Fruit fly (Drosophila melanogaster) whole organism, embryonic: Measurements from ENCODE around the gene apolpp.
A peak's percentile ranks its signal among the peaks of the same experiment; 100 is the strongest.

Experiments used
- Adf1 ChIP-seq: fragments of 200-800 bp; sonication (Bioruptor generic); IDR thresholded peaks from 2 replicates; pipeline ENCODE4 v1.3.6; 2022; ENCODE audit warnings: missing biosample characterization, missing genetic modification characterization
- B-H2 ChIP-seq: fragments of 200-800 bp; sonication (Bioruptor generic); optimal IDR thresholded peaks from 2 replicates; lab custom pipeline; 2018; ENCODE audit warnings: missing biosample characterization, mild to moderate bottlenecking, missing genetic modification characterization
- BEAF-32 ChIP-seq: fragments of 200-800 bp; sonication (Bioruptor generic); optimal IDR thresholded peaks from 3 replicates; lab custom pipeline; 2017; ENCODE audit warnings: missing biosample characterization, missing genetic modification characterization, mild to moderate bottlenecking, moderate library complexity, missing genetic modification reagents
- CG11723 ChIP-seq: fragments of 200-800 bp; sonication (Bioruptor generic); optimal IDR thresholded peaks from 2 replicates; lab custom pipeline; 2017; ENCODE audit warnings: missing biosample characterization, mild to moderate bottlenecking, missing genetic modification characterization
- CG1233 ChIP-seq: fragments of 200-800 bp; sonication (Bioruptor generic); optimal IDR thresholded peaks from 4 replicates; lab custom pipeline; 2018; ENCODE audit warnings: missing biosample characterization, mild to moderate bottlenecking, missing genetic modification characterization
- CG14014 ChIP-seq: fragments of 200-800 bp; sonication (Bioruptor generic); IDR thresholded peaks from 2 replicates; pipeline ENCODE4 v1.3.6; 2022; ENCODE audit warnings: missing biosample characterization, missing genetic modification characterization
- CG14860 ChIP-seq: fragments of 200-800 bp; sonication (Bioruptor generic); IDR thresholded peaks from 3 replicates; pipeline ENCODE4 v1.3.6; 2022; ENCODE audit warnings: missing biosample characterization, missing genetic modification characterization; ENCODE audit not compliant: partially characterized antibody
- CG17568 ChIP-seq: fragments of 200-800 bp; sonication (Bioruptor generic); optimal IDR thresholded peaks from 2 replicates; lab custom pipeline; 2018; ENCODE audit warnings: missing biosample characterization, mild to moderate bottlenecking, missing genetic modification characterization, moderate library complexity
- CG2120 ChIP-seq: fragments of 200-800 bp; sonication (Bioruptor generic); optimal IDR thresholded peaks from 3 replicates; lab custom pipeline; 2016; ENCODE audit warnings: missing biosample characterization, missing genetic modification characterization
- CG2199 ChIP-seq: fragments of 200-800 bp; sonication (Bioruptor generic); IDR thresholded peaks from 3 replicates; pipeline ENCODE4 v1.3.6; 2022; ENCODE audit warnings: missing biosample characterization, missing genetic modification characterization
- CG2712 ChIP-seq: fragments of 200-800 bp; optimal IDR thresholded peaks from 3 replicates; lab custom pipeline; 2019; ENCODE audit warnings: missing biosample characterization, mild to moderate bottlenecking, missing genetic modification characterization, moderate library complexity
- CG30020 ChIP-seq: fragments of 200-800 bp; optimal IDR thresholded peaks from 2 replicates; lab custom pipeline; 2019; ENCODE audit warnings: missing biosample characterization, mild to moderate bottlenecking, missing genetic modification characterization, moderate library complexity
- CG31365 ChIP-seq: fragments of 200-800 bp; sonication (Bioruptor generic); optimal IDR thresholded peaks from 2 replicates; lab custom pipeline; 2018; ENCODE audit warnings: missing biosample characterization, mild to moderate bottlenecking, missing genetic modification characterization
- CG33213 ChIP-seq: fragments of 200-800 bp; sonication (Bioruptor generic); optimal IDR thresholded peaks from 3 replicates; lab custom pipeline; 2016; ENCODE audit warnings: missing biosample characterization, missing genetic modification characterization
- CG3407 ChIP-seq: fragments of 200-800 bp; sonication (Bioruptor generic); optimal IDR thresholded peaks from 2 replicates; lab custom pipeline; 2018; ENCODE audit warnings: missing biosample characterization, mild to moderate bottlenecking, missing genetic modification characterization
- CG4617 ChIP-seq: fragments of 200-800 bp; sonication (Bioruptor generic); optimal IDR thresholded peaks from 3 replicates; lab custom pipeline; 2016; ENCODE audit warnings: missing biosample characterization, missing genetic modification characterization, borderline replicate concordance
- CG6765 ChIP-seq: fragments of 200-800 bp; sonication (Bioruptor generic); optimal IDR thresholded peaks from 3 replicates; lab custom pipeline; 2017; ENCODE audit warnings: missing biosample characterization, mild to moderate bottlenecking, missing genetic modification characterization
- CG6854 ChIP-seq: fragments of 200-800 bp; sonication (Bioruptor generic); optimal IDR thresholded peaks from 3 replicates; lab custom pipeline; 2017; ENCODE audit warnings: missing biosample characterization, mild to moderate bottlenecking, missing genetic modification characterization
- CG8944 ChIP-seq: fragments of 200-800 bp; sonication (Bioruptor generic); optimal IDR thresholded peaks from 3 replicates; lab custom pipeline; 2016; ENCODE audit warnings: missing biosample characterization, missing genetic modification characterization
- Dbx ChIP-seq: fragments of 200-800 bp; sonication (Bioruptor generic); IDR thresholded peaks from 3 replicates; pipeline ENCODE4 v1.3.6; 2022; ENCODE audit warnings: missing biosample characterization, missing genetic modification characterization
- E2f2 ChIP-seq: fragments of 200-800 bp; sonication (Bioruptor generic); IDR thresholded peaks from 2 replicates; pipeline ENCODE4 v1.3.6; 2022; ENCODE audit warnings: missing biosample characterization, missing genetic modification characterization
- Ets97D ChIP-seq: fragments of 200-800 bp; sonication (Bioruptor generic); optimal IDR thresholded peaks from 3 replicates; lab custom pipeline; 2016; ENCODE audit warnings: missing biosample characterization, missing genetic modification characterization
- Fer2 ChIP-seq: fragments of 200-800 bp; sonication (Bioruptor generic); optimal IDR thresholded peaks from 2 replicates; lab custom pipeline; 2018; ENCODE audit warnings: missing biosample characterization, mild to moderate bottlenecking, missing genetic modification characterization, moderate library complexity
- HmgZ ChIP-seq: fragments of 200-800 bp; sonication (Bioruptor generic); optimal IDR thresholded peaks from 2 replicates; lab custom pipeline; 2018; ENCODE audit warnings: missing biosample characterization, mild to moderate bottlenecking, missing genetic modification characterization
- MESR4 ChIP-seq: fragments of 200-800 bp; sonication (Bioruptor generic); optimal IDR thresholded peaks from 2 replicates; lab custom pipeline; 2018; ENCODE audit warnings: missing biosample characterization, mild to moderate bottlenecking, missing genetic modification characterization, moderate library complexity
- Nf-YC ChIP-seq: fragments of 200-800 bp; optimal IDR thresholded peaks from 3 replicates; lab custom pipeline; 2019; ENCODE audit warnings: missing biosample characterization, mild to moderate bottlenecking, missing genetic modification characterization, moderate library complexity
- Optix ChIP-seq: fragments of 200-800 bp; sonication (Bioruptor generic); IDR thresholded peaks from 3 replicates; pipeline ENCODE4 v1.3.6; 2022; ENCODE audit warnings: missing biosample characterization, missing genetic modification characterization
- Scr ChIP-seq: fragments of 200-800 bp; sonication (Bioruptor generic); IDR thresholded peaks from 2 replicates; pipeline ENCODE4 v1.3.6; 2022; ENCODE audit warnings: missing biosample characterization, missing genetic modification characterization; ENCODE audit not compliant: partially characterized antibody
- Six4 ChIP-seq: fragments of 200-800 bp; sonication (Bioruptor generic); optimal IDR thresholded peaks from 2 replicates; lab custom pipeline; 2016; ENCODE audit warnings: missing biosample characterization, missing genetic modification characterization
- Stat92E ChIP-seq, 3 experiments: fragments of >200 bp in 2 of 3; fragments of 200-800 bp in 1 of 3; sonication (Bioruptor generic) in 1 of 3; optimal IDR thresholded peaks; 2 replicates each; lab custom pipeline; 2017 to 2019; ENCODE audit warnings: missing biosample characterization in 3 of 3, missing genetic modification characterization in 3 of 3, mild to moderate bottlenecking in 1 of 3, moderate library complexity in 1 of 3
- Usf ChIP-seq: fragments of 200-800 bp; sonication (Bioruptor generic); optimal IDR thresholded peaks from 2 replicates; lab custom pipeline; 2017; ENCODE audit warnings: missing genotype, missing biosample characterization, missing genetic modification characterization
- Xbp1 ChIP-seq: fragments of 200-800 bp; sonication (Bioruptor generic); optimal IDR thresholded peaks from 3 replicates; lab custom pipeline; 2016; ENCODE audit warnings: missing biosample characterization, mild to moderate bottlenecking, missing genetic modification characterization
- YL-1 ChIP-seq: fragments of 200-800 bp; sonication (Bioruptor generic); optimal IDR thresholded peaks from 3 replicates; lab custom pipeline; 2017; ENCODE audit warnings: missing biosample characterization, mild to moderate bottlenecking, missing genetic modification characterization
- bbx ChIP-seq: fragments of 200-800 bp; sonication (Bioruptor generic); IDR thresholded peaks from 2 replicates; pipeline ENCODE4 v1.3.6; 2022; ENCODE audit warnings: missing biosample characterization, missing genetic modification characterization; ENCODE audit not compliant: partially characterized antibody
- danr ChIP-seq: fragments of 200-800 bp; sonication (Bioruptor generic); IDR thresholded peaks from 2 replicates; pipeline ENCODE4 v1.3.6; 2022; ENCODE audit warnings: missing biosample characterization, missing genetic modification characterization
- dm ChIP-seq: fragments of 200-800 bp; sonication (Bioruptor generic); optimal IDR thresholded peaks from 3 replicates; lab custom pipeline; 2016; ENCODE audit warnings: missing biosample characterization, missing genetic modification characterization
- ems ChIP-seq: fragments of 200-800 bp; sonication (Bioruptor generic); optimal IDR thresholded peaks from 3 replicates; lab custom pipeline; 2016; ENCODE audit warnings: missing biosample characterization, missing genetic modification characterization
- ewg ChIP-seq: fragments of 200-800 bp; sonication (Bioruptor generic); optimal IDR thresholded peaks from 3 replicates; lab custom pipeline; 2017; ENCODE audit warnings: mild to moderate bottlenecking, missing biosample characterization, missing genetic modification reagents, missing genetic modification characterization
- exex ChIP-seq: fragments of 200-800 bp; sonication (Bioruptor generic); optimal IDR thresholded peaks from 4 replicates; lab custom pipeline; 2018; ENCODE audit warnings: missing biosample characterization, mild to moderate bottlenecking, missing genetic modification characterization, moderate library complexity
- fu2 ChIP-seq: fragments of 200-800 bp; sonication (Bioruptor generic); optimal IDR thresholded peaks from 2 replicates; lab custom pipeline; 2016; ENCODE audit warnings: missing biosample characterization, missing genetic modification characterization
- gro ChIP-seq: fragments of 200-800 bp; sonication (Bioruptor generic); optimal IDR thresholded peaks from 2 replicates; lab custom pipeline; 2016; ENCODE audit warnings: missing biosample characterization, missing genetic modification characterization
- kay ChIP-seq: fragments of 200-800 bp; sonication (Bioruptor generic); optimal IDR thresholded peaks from 2 replicates; lab custom pipeline; 2016; ENCODE audit warnings: missing biosample characterization, missing genetic modification characterization
- pfk ChIP-seq: fragments of 200-800 bp; sonication (Bioruptor generic); optimal IDR thresholded peaks from 2 replicates; lab custom pipeline; 2018; ENCODE audit warnings: missing biosample characterization, mild to moderate bottlenecking, missing genetic modification characterization, moderate library complexity
- sc ChIP-seq, 3 experiments: fragments of >200 bp in 2 of 3; fragments of 200-800 bp in 1 of 3; sonication (Bioruptor generic) in 1 of 3; optimal IDR thresholded peaks; 2 replicates in 2 of 3; 3 replicates in 1 of 3; lab custom pipeline; 2017; ENCODE audit warnings: mild to moderate bottlenecking in 1 of 3, missing biosample characterization in 1 of 3, missing genetic modification characterization in 1 of 3, missing genetic modification reagents in 1 of 3
- sob ChIP-seq: fragments of 200-800 bp; sonication (Bioruptor generic); IDR thresholded peaks from 2 replicates; pipeline ENCODE4 v1.3.6; 2022; ENCODE audit warnings: missing biosample characterization, missing genetic modification characterization
- tgo ChIP-seq: fragments of 200-800 bp; sonication (Bioruptor generic); IDR thresholded peaks from 3 replicates; pipeline ENCODE4 v1.3.6; 2022; ENCODE audit warnings: missing biosample characterization, missing genetic modification characterization
- tll ChIP-seq, 2 experiments: fragments of 200-800 bp in 1 of 2; fragments of >200 bp in 1 of 2; sonication (Bioruptor generic) in 1 of 2; optimal IDR thresholded peaks; 2 replicates each; lab custom pipeline; 2017 to 2019; ENCODE audit warnings: missing biosample characterization in 2 of 2, missing genetic modification characterization in 2 of 2, mild to moderate bottlenecking in 1 of 2, moderate library complexity in 1 of 2
- tx ChIP-seq: fragments of 200-800 bp; sonication (Bioruptor generic); optimal IDR thresholded peaks from 2 replicates; lab custom pipeline; 2016; ENCODE audit warnings: missing biosample characterization, missing genetic modification characterization
- zfh2 ChIP-seq: fragments of 200-800 bp; sonication (Bioruptor generic); optimal IDR thresholded peaks from 2 replicates; lab custom pipeline; 2016; ENCODE audit warnings: missing biosample characterization, missing genetic modification characterization

The apolpp gene

DNA sequence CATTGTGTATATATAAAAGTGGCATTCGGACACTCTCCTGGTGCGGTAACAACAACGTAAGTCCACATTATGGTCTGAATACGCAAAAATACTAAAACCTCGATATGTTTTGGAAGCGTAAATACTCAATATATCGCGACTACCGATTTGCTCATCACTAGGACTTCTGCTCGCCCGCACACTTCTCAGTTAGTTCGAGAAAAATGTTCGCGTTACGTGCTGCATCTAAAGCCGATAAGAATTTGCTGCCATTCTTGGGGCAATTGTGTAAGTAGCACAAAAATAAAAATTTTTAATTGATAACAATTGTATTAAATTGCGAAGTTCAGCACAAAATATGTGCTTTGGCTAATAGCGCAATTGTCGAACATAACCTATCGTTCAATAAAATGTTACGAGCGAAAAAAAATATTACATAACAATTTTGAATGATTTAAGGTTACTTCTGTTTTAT, 29.1 kb upstream of the apolpp start, which contains the start of gene CG11076 (continued):
- TF ChIP-seq CG33213 (GFP tag; lab: Kevin White, UChicago) (peak; percentile 42), fu2 (GFP tag; lab: Kevin White, UChicago) (peak; percentile 6), HmgZ (tag; lab: Kevin White, UChicago) (peak; percentile 52), Fer2 (tag; lab: Kevin White, UChicago) (no peak), Nf-YC (tag; lab: Kevin White, UChicago) (peak; percentile 41), CG6765 (GFP tag; lab: Kevin White, UChicago) (peak; percentile 75), pfk (GFP tag; lab: Kevin White, UChicago) (peak; percentile 28), tx (GFP tag; lab: Kevin White, UChicago) (peak; percentile 20), CG6854 (GFP tag; lab: Kevin White, UChicago) (no peak), gro (GFP tag; lab: Kevin White, UChicago) (peak; percentile 18), danr (GFP tag; lab: Robert Waterston, UW) (no peak), CG3407 (peak; percentile 29), BEAF-32 (GFP tag; lab: Kevin White, UChicago) (peak; percentile 76), sc (optimal IDR thresholded peaks at IDR 0.05; lab: Kevin White, UChicago) (no peak), sc (GFP tag; optimal IDR thresholded peaks at IDR 0.05; lab: Kevin White, UChicago) (no peak), tll (GFP tag; optimal IDR thresholded peaks at IDR 0.05; lab: Kevin White, UChicago) (no peak), B-H2 (GFP tag; lab: Kevin White, UChicago) (peak; percentile 6), ems (GFP tag; lab: Kevin White, UChicago) (peak; percentile 23), Usf (GFP tag; lab: Kevin White, UChicago) (no peak), Adf1 (GFP tag; lab: Robert Waterston, UW) (peak; percentile 22; the same call in 1 of the 2 replicates), CG2199 (GFP tag; lab: Robert Waterston, UW) (0 out of 3 replicates have a peak, but pooled peaks have one; percentile 12), YL-1 (GFP tag; lab: Kevin White, UChicago) (peak; percentile 97), Scr (GFP tag; lab: Robert Waterston, UW) (peak; percentile 76), CG30020 (tag; lab: Kevin White, UChicago) (peak; percentile 96), bbx (GFP tag; lab: Robert Waterston, UW) (peak; percentile 83; the same call in 1 of the 2 replicates), Stat92E (GFP tag; optimal IDR thresholded peaks at IDR 0.05; lab: Kevin White, UChicago) (peak in 1 of 3 experiments; percentile 61), zfh2 (GFP tag; lab: Kevin White, UChicago) (peak; percentile 8), CG11723 (GFP tag; lab: Kevin White, UChicago) (peak; percentile 78), Optix (GFP tag; lab: Robert Waterston, UW) (no peak), CG31365 (no peak), E2f2 (peak; percentile 31; the same call in 1 of the 2 replicates), exex (tag; lab: Kevin White, UChicago) (no peak), CG2120 (peak; percentile 13), ewg (GFP tag; lab: Kevin White, UChicago) (no peak), MESR4 (GFP tag; lab: Kevin White, UChicago) (peak; percentile 98), CG14014 (GFP tag; lab: Robert Waterston, UW) (peak; percentile 22; the same call in 1 of the 2 replicates), CG17568 (peak; percentile 74), sob (GFP tag; lab: Robert Waterston, UW) (peak; percentile 39; the same call in 1 of the 2 replicates), Six4 (GFP tag; lab: Kevin White, UChicago) (no peak), Xbp1 (peak; percentile 34), Ets97D (GFP tag; lab: Kevin White, UChicago) (peak; percentile 45), dm (GFP tag; lab: Kevin White, UChicago) (peak; percentile 61), CG14860 (GFP tag; lab: Robert Waterston, UW) (no peak), CG8944 (GFP tag; lab: Kevin White, UChicago) (no peak), CG1233 (GFP tag; lab: Kevin White, UChicago) (no peak), tgo (no peak), CG2712 (tag; lab: Kevin White, UChicago) (peak; percentile 29), Dbx (peak; percentile 59; the same call in 1 of the 3 replicates), CG4617 (peak; percentile 71), kay (no peak)
